Fruit fly (Drosophila melanogaster) Kc167 (cell line): ENCODE data around the gene CG5478.

Experiments
- h ChIP-seq: fragments of >200 bp; optimal IDR thresholded peaks from 3 replicates; lab custom pipeline; 2018; ENCODE audit warnings: missing external identifiers
- psq ChIP-seq: fragments of >200 bp; optimal IDR thresholded peaks from 2 replicates; lab custom pipeline; 2017; ENCODE audit warnings: missing external identifiers
- ttk ChIP-seq: sonication (Bioruptor generic); optimal IDR thresholded peaks from 2 replicates; lab custom pipeline; 2017; ENCODE audit warnings: missing external identifiers

DNA sequence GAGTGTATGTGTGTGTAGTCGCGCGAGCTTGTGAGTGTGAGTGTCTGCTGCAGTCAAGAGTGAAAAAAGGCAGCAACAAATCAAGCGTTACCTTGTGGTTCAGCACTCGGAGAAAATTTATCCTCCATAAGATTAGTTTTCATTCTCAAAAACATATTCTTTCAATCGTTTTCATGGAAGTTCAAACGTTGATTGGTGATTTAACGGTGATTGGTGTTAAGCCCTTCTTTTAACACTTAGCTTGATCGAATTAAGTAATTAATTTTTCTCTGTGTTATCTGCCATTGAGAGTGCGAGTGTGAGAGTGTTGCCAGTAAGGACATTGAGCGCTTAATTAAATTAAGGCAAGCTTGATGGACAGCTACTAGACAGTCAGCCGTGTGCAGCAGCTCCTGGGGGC, 33.9 kb downstream of the CG5478 start:
- TF ChIP-seq psq, result no peak
- no peak for TF ChIP-seq h (lab: Kevin White, UChicago)
- TF ChIP-seq ttk (lab: Kevin White, UChicago), result no peak
